ENCODE assay signal across 1 fruit fly cellular context in the genomic region with DNA sequence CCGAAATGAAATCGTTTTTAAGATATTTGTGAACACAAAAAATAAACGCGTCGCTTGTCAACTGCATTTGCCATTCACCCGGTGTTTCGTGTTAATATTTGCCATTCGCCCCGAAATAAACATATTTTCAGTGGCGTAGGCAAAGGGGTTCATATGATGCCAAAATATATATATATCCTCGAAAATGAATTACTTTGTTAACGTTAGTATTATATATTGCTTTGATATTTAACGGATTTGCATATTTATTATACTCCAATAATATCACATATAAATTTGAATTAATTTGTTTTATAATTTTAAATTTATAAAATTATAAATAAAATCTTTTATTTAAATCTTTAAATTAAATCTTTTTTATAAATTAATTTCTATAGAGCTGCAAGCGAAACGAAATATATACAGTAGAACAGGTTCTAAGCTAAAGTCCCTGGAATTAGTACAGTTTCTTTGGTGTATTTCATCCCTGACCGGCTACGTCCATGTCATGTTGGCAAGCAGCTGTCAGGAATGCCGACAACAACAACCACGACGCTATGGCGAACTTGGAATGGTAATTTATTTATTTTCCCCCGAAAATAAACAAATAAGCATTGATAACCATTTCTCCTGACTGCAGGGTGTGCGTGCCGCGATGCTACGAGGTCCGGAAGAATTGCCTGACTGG.
A peak's percentile ranks its signal among the peaks of the same experiment; 100 is the strongest.
TF ChIP-seq lines count a peak whose summit lies in the region.

A gene (minus strand): TSS at position 102 of the 667 bp plus-strand sequence.
A gene (plus strand): TSS at position 495 of the 667 bp plus-strand sequence.

TF ChIP-seq in whole organism, embryonic, 481 proteins besides CTCF, POLR2A, EP300 and RAD21 (continued from another document and continues in another):
- peak; percentile 93 for TF ChIP-seq gsb-n (tag; optimal IDR thresholded peaks at IDR 0.05; lab: Kevin White, UChicago)
- peak; percentile 91 for TF ChIP-seq az2 (GFP tag; optimal IDR thresholded peaks at IDR 0.05; lab: Kevin White, UChicago)
- peak; percentile 88 for TF ChIP-seq CG1602 (GFP tag; optimal IDR thresholded peaks at IDR 0.05; lab: Kevin White, UChicago)
- TF ChIP-seq Nf-YA (GFP tag; IDR thresholded peaks at IDR 0.05; lab: Robert Waterston, UW) = peak; percentile 59; the same call in 1 of the 2 replicates
- peak; percentile 90 for TF ChIP-seq nerfin-1 (tag; optimal IDR thresholded peaks at IDR 0.05; lab: Kevin White, UChicago)
- TF ChIP-seq CG11560 (tag; IDR thresholded peaks at IDR 0.05; lab: Robert Waterston, UW) = peak; percentile 64; the same call in 1 of the 3 replicates
- TF ChIP-seq CG18599 (GFP tag; optimal IDR thresholded peaks at IDR 0.05; lab: Kevin White, UChicago) = peak; percentile 91
- TF ChIP-seq CG9932 (GFP tag; IDR thresholded peaks at IDR 0.05; lab: Robert Waterston, UW) = peak; percentile 82
- no peak for TF ChIP-seq Sin3A (optimal IDR thresholded peaks at IDR 0.05; lab: Kevin White, UChicago)
- TF ChIP-seq Hmx (GFP tag; optimal IDR thresholded peaks at IDR 0.05; lab: Kevin White, UChicago) = no peak
- no peak for TF ChIP-seq h (optimal IDR thresholded peaks at IDR 0.05; lab: Kevin White, UChicago)
- TF ChIP-seq Xrp1 (GFP tag; IDR thresholded peaks at IDR 0.05; lab: Robert Waterston, UW) = peak; percentile 84
- TF ChIP-seq CG12942 (GFP tag; optimal IDR thresholded peaks at IDR 0.05; lab: Kevin White, UChicago) = peak; percentile 90
- peak; percentile 78; the same call in 2 of the 3 replicates for TF ChIP-seq ken (GFP tag; IDR thresholded peaks at IDR 0.05; lab: Robert Waterston, UW)
- no peak for TF ChIP-seq luna (GFP tag; optimal IDR thresholded peaks at IDR 0.05; lab: Kevin White, UChicago)
- peak; percentile 31 for TF ChIP-seq CG12744 (GFP tag; optimal IDR thresholded peaks at IDR 0.05; lab: Kevin White, UChicago)
- TF ChIP-seq CG18764 (GFP tag; optimal IDR thresholded peaks at IDR 0.05; lab: Kevin White, UChicago) = peak; percentile 79
- TF ChIP-seq cato (GFP tag; optimal IDR thresholded peaks at IDR 0.05; lab: Kevin White, UChicago; ENCODE audit: borderline replicate concordance) = peak; percentile 81
- peak; percentile 57; the same call in 1 of the 2 replicates for TF ChIP-seq sob (GFP tag; IDR thresholded peaks at IDR 0.05; lab: Robert Waterston, UW)
- TF ChIP-seq Adf1 (GFP tag; IDR thresholded peaks at IDR 0.05; lab: Robert Waterston, UW) = peak; percentile 22; the same call in 1 of the 2 replicates
- no peak for TF ChIP-seq eyg (GFP tag; optimal IDR thresholded peaks at IDR 0.05; lab: Kevin White, UChicago)
- TF ChIP-seq CG31441 (GFP tag; IDR thresholded peaks at IDR 0.05; lab: Robert Waterston, UW) = no peak; the same call in 1 of the 2 replicates
- TF ChIP-seq CG7372 (GFP tag; IDR thresholded peaks at IDR 0.05; lab: Robert Waterston, UW) = peak; percentile 79; the same call in 1 of the 2 replicates
- TF ChIP-seq gcm2 (GFP tag; optimal IDR thresholded peaks at IDR 0.05; lab: Kevin White, UChicago) = no peak
- TF ChIP-seq Pdp1 (GFP tag; optimal IDR thresholded peaks at IDR 0.05; lab: Kevin White, UChicago) = peak; percentile 55 to 57
- TF ChIP-seq hkb (optimal IDR thresholded peaks at IDR 0.05; lab: Kevin White, UChicago) = no peak
- TF ChIP-seq hkb (GFP tag; IDR thresholded peaks at IDR 0.05; lab: Robert Waterston, UW) = peak; percentile 77
- TF ChIP-seq CG8478 (optimal IDR thresholded peaks at IDR 0.05; lab: Kevin White, UChicago) = no peak
- TF ChIP-seq al (GFP tag; IDR thresholded peaks at IDR 0.05; lab: Robert Waterston, UW) = peak; percentile 73
- peak; percentile 43 for TF ChIP-seq Dad (GFP tag; optimal IDR thresholded peaks at IDR 0.05; lab: Kevin White, UChicago)
- TF ChIP-seq pros (GFP tag; optimal IDR thresholded peaks at IDR 0.05; lab: Kevin White, UChicago) = peak; percentile 38
- TF ChIP-seq Dref (GFP tag; IDR thresholded peaks at IDR 0.05; lab: Robert Waterston, UW) = no peak
- peak; percentile 65; the same call in 2 of the 3 replicates for TF ChIP-seq B-H1 (GFP tag; IDR thresholded peaks at IDR 0.05; lab: Robert Waterston, UW)
- TF ChIP-seq ara (GFP tag; IDR thresholded peaks at IDR 0.05; lab: Robert Waterston, UW) = peak; percentile 78
- TF ChIP-seq Ptx1 (GFP tag; IDR thresholded peaks at IDR 0.05; lab: Robert Waterston, UW) = peak; percentile 85
- TF ChIP-seq pum (GFP tag; optimal IDR thresholded peaks at IDR 0.05; lab: Kevin White, UChicago) = peak; percentile 56
- no peak for TF ChIP-seq CG31365 (tag; optimal IDR thresholded peaks at IDR 0.05; lab: Kevin White, UChicago)
- no peak for TF ChIP-seq nau (GFP tag; optimal IDR thresholded peaks at IDR 0.05; lab: Kevin White, UChicago)
- TF ChIP-seq Neu2 (GFP tag; optimal IDR thresholded peaks at IDR 0.05; lab: Kevin White, UChicago; ENCODE audit: borderline replicate concordance) = no peak
- TF ChIP-seq CG2199 (GFP tag; IDR thresholded peaks at IDR 0.05; lab: Robert Waterston, UW) = no peak
- peak; percentile 91 for TF ChIP-seq BtbVII (GFP tag; optimal IDR thresholded peaks at IDR 0.05; lab: Kevin White, UChicago)
- TF ChIP-seq CG12391 (tag; optimal IDR thresholded peaks at IDR 0.05; lab: Kevin White, UChicago) = peak; percentile 95
- TF ChIP-seq CG8944 (GFP tag; optimal IDR thresholded peaks at IDR 0.05; lab: Kevin White, UChicago) = peak; percentile 39
- TF ChIP-seq onecut (GFP tag; IDR thresholded peaks at IDR 0.05; lab: Robert Waterston, UW) = peak; percentile 69
- peak; percentile 85 for TF ChIP-seq CG32532 (GFP tag; IDR thresholded peaks at IDR 0.05; lab: Robert Waterston, UW)
- peak; percentile 53 for TF ChIP-seq CG12219 (GFP tag; optimal IDR thresholded peaks at IDR 0.05; lab: Kevin White, UChicago)
- TF ChIP-seq Rx (GFP tag; IDR thresholded peaks at IDR 0.05; lab: Robert Waterston, UW) = 0 out of 2 replicates have a peak, but pooled peaks have one; percentile 40
- peak; percentile 52; the same call in 1 of the 3 replicates for TF ChIP-seq ase (GFP tag; IDR thresholded peaks at IDR 0.05; lab: Robert Waterston, UW)
- no peak for TF ChIP-seq CG16779 (GFP tag; IDR thresholded peaks at IDR 0.05; lab: Robert Waterston, UW)
- TF ChIP-seq sc (optimal IDR thresholded peaks at IDR 0.05; lab: Kevin White, UChicago) = no peak
- peak; percentile 86 for TF ChIP-seq sc (GFP tag; optimal IDR thresholded peaks at IDR 0.05; lab: Kevin White, UChicago)
- TF ChIP-seq tap (tag; optimal IDR thresholded peaks at IDR 0.05; lab: Kevin White, UChicago) = no peak
- TF ChIP-seq CG31224 (GFP tag; IDR thresholded peaks at IDR 0.05; lab: Robert Waterston, UW) = peak; percentile 52
- peak; percentile 60 for TF ChIP-seq Hsf (GFP tag; optimal IDR thresholded peaks at IDR 0.05; lab: Kevin White, UChicago)
- TF ChIP-seq CG2875 (GFP tag; optimal IDR thresholded peaks at IDR 0.05; lab: Kevin White, UChicago) = peak; percentile 76
- peak; percentile 43; the same call in 1 of the 2 replicates for TF ChIP-seq Awh (GFP tag; IDR thresholded peaks at IDR 0.05; lab: Robert Waterston, UW)
- TF ChIP-seq CG10654 (GFP tag; optimal IDR thresholded peaks at IDR 0.05; lab: Kevin White, UChicago) = peak; percentile 85
- peak; percentile 71 for TF ChIP-seq CG3407 (GFP tag; optimal IDR thresholded peaks at IDR 0.05; lab: Kevin White, UChicago)
- peak; percentile 83 for TF ChIP-seq zen (tag; optimal IDR thresholded peaks at IDR 0.05; lab: Kevin White, UChicago)
- peak; percentile 95 for TF ChIP-seq nom (GFP tag; optimal IDR thresholded peaks at IDR 0.05; lab: Kevin White, UChicago)
- 0 out of 3 replicates have a peak, but pooled peaks have one; percentile 50 for TF ChIP-seq CG14050 (GFP tag; IDR thresholded peaks at IDR 0.05; lab: Robert Waterston, UW)
- TF ChIP-seq CG9876 (GFP tag; optimal IDR thresholded peaks at IDR 0.05; lab: Kevin White, UChicago) = peak; percentile 44
- TF ChIP-seq p53 (GFP tag; optimal IDR thresholded peaks at IDR 0.05; lab: Kevin White, UChicago) = no peak
- no peak for TF ChIP-seq ERR (GFP tag; optimal IDR thresholded peaks at IDR 0.05; lab: Kevin White, UChicago)
- peak; percentile 2 for TF ChIP-seq Dp (GFP tag; optimal IDR thresholded peaks at IDR 0.05; lab: Kevin White, UChicago)
- peak; percentile 71 for TF ChIP-seq D19B (GFP tag; optimal IDR thresholded peaks at IDR 0.05; lab: Kevin White, UChicago)
- peak; percentile 65 for TF ChIP-seq CG18011 (GFP tag; optimal IDR thresholded peaks at IDR 0.05; lab: Kevin White, UChicago)
- TF ChIP-seq CG17829 (tag; optimal IDR thresholded peaks at IDR 0.05; lab: Kevin White, UChicago) = peak; percentile 94
- TF ChIP-seq CG13775 (GFP tag; optimal IDR thresholded peaks at IDR 0.05; lab: Kevin White, UChicago) = peak; percentile 95
- peak; percentile 88 for TF ChIP-seq CG6854 (GFP tag; optimal IDR thresholded peaks at IDR 0.05; lab: Kevin White, UChicago)
- TF ChIP-seq hth (optimal IDR thresholded peaks at IDR 0.05; lab: Kevin White, UChicago) = no peak
- TF ChIP-seq C15 (GFP tag; IDR thresholded peaks at IDR 0.05; lab: Robert Waterston, UW) = no peak
- peak; percentile 85 for TF ChIP-seq CG30020 (tag; optimal IDR thresholded peaks at IDR 0.05; lab: Kevin White, UChicago)
- peak; percentile 62 for TF ChIP-seq CG10959 (GFP tag; IDR thresholded peaks at IDR 0.05; lab: Robert Waterston, UW)
- peak; percentile 31 for TF ChIP-seq CG17802 (tag; optimal IDR thresholded peaks at IDR 0.05; lab: Kevin White, UChicago)
- TF ChIP-seq Elba2 (GFP tag; optimal IDR thresholded peaks at IDR 0.05; lab: Kevin White, UChicago) = peak; percentile 53
- peak; percentile 92 for TF ChIP-seq Oli (tag; optimal IDR thresholded peaks at IDR 0.05; lab: Kevin White, UChicago)
- TF ChIP-seq croc (GFP tag; conservative IDR thresholded peaks at IDR 0.05; lab: Robert Waterston, UW) = peak; percentile 66; the same call in 1 of the 3 replicates
- peak; percentile 24 for TF ChIP-seq CG3838 (GFP tag; optimal IDR thresholded peaks at IDR 0.05; lab: Kevin White, UChicago)
- no peak for TF ChIP-seq Bdp1 (GFP tag; optimal IDR thresholded peaks at IDR 0.05; lab: Kevin White, UChicago)
- peak; percentile 91 for TF ChIP-seq CG4424 (GFP tag; optimal IDR thresholded peaks at IDR 0.05; lab: Kevin White, UChicago)
- peak; percentile 78 for TF ChIP-seq CG12155 (GFP tag; optimal IDR thresholded peaks at IDR 0.05; lab: Kevin White, UChicago)
- peak; percentile 87 for TF ChIP-seq CG11723 (GFP tag; optimal IDR thresholded peaks at IDR 0.05; lab: Kevin White, UChicago)
- no peak for TF ChIP-seq gfzf (GFP tag; optimal IDR thresholded peaks at IDR 0.05; lab: Kevin White, UChicago)
- peak; percentile 86 for TF ChIP-seq Chrac-16 (GFP tag; optimal IDR thresholded peaks at IDR 0.05; lab: Kevin White, UChicago)
- peak; percentile 90 for TF ChIP-seq fd96Cb (tag; optimal IDR thresholded peaks at IDR 0.05; lab: Kevin White, UChicago)
- TF ChIP-seq CG8290 (GFP tag; optimal IDR thresholded peaks at IDR 0.05; lab: Kevin White, UChicago) = peak; percentile 83
- no peak for TF ChIP-seq CG8290 (tag; optimal IDR thresholded peaks at IDR 0.05; lab: Kevin White, UChicago)
- peak; percentile 92 for TF ChIP-seq Ssrp (tag; optimal IDR thresholded peaks at IDR 0.05; lab: Kevin White, UChicago)
- no peak for TF ChIP-seq cad (GFP tag; optimal IDR thresholded peaks at IDR 0.05; lab: Kevin White, UChicago)
- peak; percentile 31 for TF ChIP-seq CG1792 (GFP tag; optimal IDR thresholded peaks at IDR 0.05; lab: Kevin White, UChicago)
- TF ChIP-seq CG1024 (GFP tag; IDR thresholded peaks at IDR 0.05; lab: Robert Waterston, UW) = 0 out of 2 replicates have a peak, but pooled peaks have one; percentile 3
- TF ChIP-seq CG11695 (GFP tag; IDR thresholded peaks at IDR 0.05; lab: Robert Waterston, UW) = peak; percentile 70; the same call in 2 of the 3 replicates
- no peak for TF ChIP-seq CG16813 (GFP tag; IDR thresholded peaks at IDR 0.05; lab: Robert Waterston, UW; ENCODE audit: partially characterized antibody)
- peak; percentile 33 for TF ChIP-seq shn (GFP tag; optimal IDR thresholded peaks at IDR 0.05; lab: Kevin White, UChicago)
- no peak for TF ChIP-seq pan (optimal IDR thresholded peaks at IDR 0.05; lab: Kevin White, UChicago)
- peak in 1 of 2 experiments; percentile 69 for TF ChIP-seq pan (GFP tag; optimal IDR thresholded peaks at IDR 0.05 in 1 of 2, IDR thresholded peaks at IDR 0.05 in 1 of 2)
- TF ChIP-seq CG12104 (GFP tag; optimal IDR thresholded peaks at IDR 0.05; lab: Kevin White, UChicago) = peak; percentile 87
- TF ChIP-seq amos (GFP tag; IDR thresholded peaks at IDR 0.05; lab: Robert Waterston, UW; ENCODE audit: partially characterized antibody) = no peak
- peak; percentile 49 to 91 for TF ChIP-seq dpn (GFP tag; optimal IDR thresholded peaks at IDR 0.05; lab: Kevin White, UChicago)
- TF ChIP-seq salm (tag; optimal IDR thresholded peaks at IDR 0.05; lab: Kevin White, UChicago) = peak; percentile 81
- TF ChIP-seq HLH4C (GFP tag; IDR thresholded peaks at IDR 0.05; lab: Robert Waterston, UW; ENCODE audit: partially characterized antibody) = no peak
- no peak for TF ChIP-seq cas (GFP tag; IDR thresholded peaks at IDR 0.05; lab: Robert Waterston, UW)
- TF ChIP-seq Xbp1 (GFP tag; optimal IDR thresholded peaks at IDR 0.05; lab: Kevin White, UChicago) = peak; percentile 93
- TF ChIP-seq klu (GFP tag; IDR thresholded peaks at IDR 0.05; lab: Robert Waterston, UW) = peak; percentile 67; the same call in 1 of the 2 replicates
- peak; percentile 34; the same call in 1 of the 2 replicates for TF ChIP-seq Doc2 (GFP tag; IDR thresholded peaks at IDR 0.05; lab: Robert Waterston, UW)
- peak; percentile 88 for TF ChIP-seq tin (GFP tag; optimal IDR thresholded peaks at IDR 0.05; lab: Kevin White, UChicago)
- TF ChIP-seq Tbp (GFP tag; optimal IDR thresholded peaks at IDR 0.05; lab: Kevin White, UChicago) = no peak
- TF ChIP-seq NFAT (GFP tag; IDR thresholded peaks at IDR 0.05; lab: Robert Waterston, UW) = peak; percentile 81
- peak; percentile 26 for TF ChIP-seq pzg (GFP tag; optimal IDR thresholded peaks at IDR 0.05; lab: Kevin White, UChicago)
- peak; percentile 70 for TF ChIP-seq Mad (GFP tag; optimal IDR thresholded peaks at IDR 0.05; lab: Kevin White, UChicago)
- TF ChIP-seq CG6813 (GFP tag; optimal IDR thresholded peaks at IDR 0.05; lab: Kevin White, UChicago) = peak; percentile 81
- peak; percentile 86 for TF ChIP-seq HHEX (GFP tag; optimal IDR thresholded peaks at IDR 0.05; lab: Kevin White, UChicago)
- TF ChIP-seq HLHmδ (GFP tag; optimal IDR thresholded peaks at IDR 0.05; lab: Kevin White, UChicago) = no peak
- TF ChIP-seq CG13624 (GFP tag; optimal IDR thresholded peaks at IDR 0.05; lab: Kevin White, UChicago) = peak; percentile 32
- no peak for TF ChIP-seq CG15073 (GFP tag; optimal IDR thresholded peaks at IDR 0.05; lab: Kevin White, UChicago)
- peak; percentile 78 for TF ChIP-seq lbe (GFP tag; optimal IDR thresholded peaks at IDR 0.05; lab: Kevin White, UChicago)
- TF ChIP-seq CG7963 (GFP tag; IDR thresholded peaks at IDR 0.05; lab: Robert Waterston, UW; ENCODE audit: partially characterized antibody) = no peak
- TF ChIP-seq Med (GFP tag; lab: Kevin White, UChicago) = peak; percentile 89
- no peak; the same call in 1 of the 2 replicates for TF ChIP-seq toy (GFP tag; IDR thresholded peaks at IDR 0.05; lab: Robert Waterston, UW)
